Fruit fly (Drosophila melanogaster) whole organism, adult: ENCODE data around the gene CG31229.

Experiments
- CG11617 ChIP-seq: fragments of 200-800 bp; sonication (Bioruptor generic); optimal IDR thresholded peaks from 2 replicates; lab custom pipeline; 2017; ENCODE audit warnings: mild to moderate bottlenecking, missing biosample characterization, missing genetic modification reagents, missing genetic modification characterization
- CG14711 ChIP-seq: fragments of 200-800 bp; sonication (Bioruptor generic); optimal IDR thresholded peaks from 2 replicates; lab custom pipeline; 2018; ENCODE audit warnings: missing biosample characterization, mild to moderate bottlenecking, missing genetic modification characterization, moderate library complexity
- CG1620 ChIP-seq: fragments of 200-800 bp; sonication (Bioruptor generic); optimal IDR thresholded peaks from 2 replicates; lab custom pipeline; 2016; ENCODE audit warnings: missing biosample characterization, missing genetic modification characterization
- CG33017 ChIP-seq: fragments of 200-800 bp; sonication (Bioruptor generic); optimal IDR thresholded peaks from 2 replicates; lab custom pipeline; 2018; ENCODE audit warnings: missing biosample characterization, mild to moderate bottlenecking, missing genetic modification characterization, moderate library complexity
- CG7045 ChIP-seq: fragments of 200-800 bp; sonication (Bioruptor generic); optimal IDR thresholded peaks from 2 replicates; lab custom pipeline; 2017; ENCODE audit warnings: missing biosample characterization, mild to moderate bottlenecking, missing genetic modification characterization
- CG7101 ChIP-seq: fragments of 200-800 bp; sonication (Bioruptor generic); optimal IDR thresholded peaks from 2 replicates; lab custom pipeline; 2018; ENCODE audit warnings: missing biosample characterization, mild to moderate bottlenecking, missing genetic modification characterization, moderate library complexity
- Clk ChIP-seq: fragments of 200-800 bp; sonication (Bioruptor generic); optimal IDR thresholded peaks from 2 replicates; lab custom pipeline; 2017; ENCODE audit warnings: missing biosample characterization, missing genetic modification characterization
- Crg-1 ChIP-seq: fragments of 200-800 bp; sonication (Bioruptor generic); optimal IDR thresholded peaks from 2 replicates; lab custom pipeline; 2016; ENCODE audit warnings: missing biosample characterization, missing genetic modification characterization
- Hr96 ChIP-seq: fragments of 200-800 bp; sonication (Bioruptor generic); optimal IDR thresholded peaks from 2 replicates; lab custom pipeline; 2016; ENCODE audit warnings: missing biosample characterization, missing genetic modification characterization
- bab1 ChIP-seq: fragments of 200-800 bp; sonication (Bioruptor generic); optimal IDR thresholded peaks from 3 replicates; lab custom pipeline; 2019; ENCODE audit warnings: missing biosample characterization, mild to moderate bottlenecking, missing genetic modification characterization, moderate library complexity
- cnc ChIP-seq, 2 experiments: fragments of >200 bp; optimal IDR thresholded peaks; 2 replicates each; lab custom pipeline; 2017
- kay ChIP-seq: fragments of 200-800 bp; sonication (Bioruptor generic); peaks from one replicate; lab custom pipeline; 2016; ENCODE audit warnings: missing biosample characterization, missing genetic modification characterization, borderline replicate concordance

DNA sequence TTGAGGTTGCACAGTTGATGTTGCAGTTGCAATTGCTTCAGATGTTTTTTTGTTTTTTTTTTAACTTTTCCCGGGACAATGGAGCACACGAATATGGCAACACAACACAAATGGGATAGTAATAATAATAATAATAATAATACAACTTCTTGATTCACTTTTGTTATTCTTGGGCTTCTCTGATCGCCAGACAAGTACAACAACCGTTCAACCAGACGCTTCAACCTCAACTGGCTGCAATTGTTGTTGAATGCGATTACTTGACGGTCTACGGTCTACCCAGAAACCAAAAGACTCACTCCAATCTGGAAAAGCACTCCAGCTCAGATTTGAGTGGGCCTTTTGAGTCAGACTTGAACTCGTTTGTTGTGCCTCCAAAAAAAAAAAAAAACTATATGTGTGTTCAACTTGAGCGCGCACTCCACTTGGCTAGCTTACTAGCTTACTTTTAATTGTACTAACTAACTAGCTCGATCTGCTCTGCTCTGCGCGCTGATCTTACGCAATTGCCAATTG is 26.4 kb upstream of the CG31229 start, which contains the start of gene CG14301:
- no peak for TF ChIP-seq CG7045
- no peak for TF ChIP-seq Clk (GFP tag; lab: Kevin White, UChicago)
- no peak for TF ChIP-seq bab1 (GFP tag; lab: Kevin White, UChicago)
- no peak for TF ChIP-seq Hr96 (GFP tag; lab: Kevin White, UChicago)
- no peak for TF ChIP-seq Crg-1 (GFP tag; lab: Kevin White, UChicago)
- no peak for TF ChIP-seq kay (GFP tag; lab: Kevin White, UChicago)
- TF ChIP-seq CG1620 (GFP tag; lab: Kevin White, UChicago) = no peak
- no peak for TF ChIP-seq cnc (optimal IDR thresholded peaks at IDR 0.05; lab: Kevin White, UChicago)
- TF ChIP-seq CG7101 = no peak
- no peak for TF ChIP-seq CG14711 (tag; lab: Kevin White, UChicago)
- TF ChIP-seq CG11617 (GFP tag; lab: Kevin White, UChicago) = no peak
- TF ChIP-seq CG33017 (tag; lab: Kevin White, UChicago) = no peak
